Fruit fly (Drosophila melanogaster) whole organism, wandering third instar larva: Measurements from ENCODE around the gene Larp7.

Experiments used
- Dif ChIP-seq: fragments of 200-275, 200-300 bp; sonication (Bioruptor generic); optimal IDR thresholded peaks from 2 replicates; lab custom pipeline; 2018; ENCODE audit warnings: missing biosample characterization, missing genetic modification characterization; ENCODE audit not compliant: partially characterized antibody
- Hr78 ChIP-seq: fragments of >200 bp; optimal IDR thresholded peaks from 2 replicates; lab custom pipeline; 2017; ENCODE audit warnings: missing biosample characterization, missing genetic modification characterization
- OdsH ChIP-seq: fragments of 200-800 bp; sonication (Bioruptor generic); optimal IDR thresholded peaks from 2 replicates; lab custom pipeline; 2016; ENCODE audit warnings: missing biosample characterization, mild to moderate bottlenecking, missing genetic modification characterization
- Sp1 ChIP-seq: fragments of 200-800 bp; sonication (Bioruptor generic); optimal IDR thresholded peaks from 3 replicates; lab custom pipeline; 2019; ENCODE audit warnings: missing biosample characterization, mild to moderate bottlenecking, missing genetic modification characterization, moderate library complexity
- br ChIP-seq: fragments of 200-800 bp; sonication (Bioruptor generic); optimal IDR thresholded peaks from 2 replicates; lab custom pipeline; 2016; ENCODE audit warnings: missing biosample characterization, missing genetic modification characterization
- dl ChIP-seq, 2 experiments: fragments of 175-275, 200-275 bp in 1 of 2; fragments of 200-275 bp in 1 of 2; sonication (Bioruptor generic); optimal IDR thresholded peaks; lab custom pipeline; 2018; ENCODE audit warnings: mild to moderate bottlenecking in 2 of 2, missing biosample characterization in 2 of 2, missing genetic modification characterization in 2 of 2, moderate library complexity in 2 of 2; ENCODE audit not compliant: partially characterized antibody in 2 of 2, insufficient read depth in 1 of 2
- fru ChIP-seq: fragments of 200-800 bp; sonication (Bioruptor generic); optimal IDR thresholded peaks from 3 replicates; lab custom pipeline; 2016; ENCODE audit warnings: missing biosample characterization, mild to moderate bottlenecking, missing genetic modification characterization
- lola ChIP-seq: fragments of >200 bp; optimal IDR thresholded peaks from 2 replicates; lab custom pipeline; 2017; ENCODE audit warnings: missing biosample characterization, missing genetic modification characterization
- psq ChIP-seq: fragments of 200-800 bp; sonication (Bioruptor generic); optimal IDR thresholded peaks from 3 replicates; lab custom pipeline; 2017; ENCODE audit warnings: missing biosample characterization, mild to moderate bottlenecking, missing genetic modification characterization, moderate library complexity
- rgr ChIP-seq: fragments of 200-800 bp; sonication (Bioruptor generic); optimal IDR thresholded peaks from 3 replicates; lab custom pipeline; 2016; ENCODE audit warnings: missing biosample characterization, mild to moderate bottlenecking, missing genetic modification characterization
- usp ChIP-seq: fragments of >200 bp; optimal IDR thresholded peaks from 2 replicates; lab custom pipeline; 2017; ENCODE audit warnings: missing biosample characterization, missing genetic modification characterization
- woc ChIP-seq: sonication (Bioruptor generic); optimal IDR thresholded peaks from 2 replicates; lab custom pipeline; 2016; ENCODE audit warnings: missing biosample characterization, mild to moderate bottlenecking, missing genetic modification characterization

DNA sequence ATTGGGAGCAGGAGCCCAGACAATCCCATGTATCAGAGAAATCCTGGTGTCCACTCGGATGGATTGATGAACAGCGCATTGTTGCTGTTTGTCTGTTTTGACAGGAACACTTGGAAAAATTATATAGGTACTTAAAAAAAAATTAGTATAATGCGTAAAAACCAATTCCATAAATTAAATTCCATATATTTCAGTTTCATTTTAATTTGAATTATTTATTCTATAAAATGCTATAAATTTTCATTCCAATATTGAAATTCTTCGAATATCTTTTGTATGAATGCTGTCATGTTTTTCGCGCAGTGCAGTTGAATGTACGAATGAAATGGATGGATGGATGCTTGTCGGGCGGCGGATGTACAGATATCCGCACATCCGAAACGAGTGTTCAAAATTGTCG lies 32.8 kb upstream of the Larp7 start, which contains the start of gene SmydA-9:
- TF ChIP-seq lola (GFP tag; lab: Kevin White, UChicago): no peak
- no peak for TF ChIP-seq Sp1
- no peak for TF ChIP-seq br (GFP tag; lab: Kevin White, UChicago)
- TF ChIP-seq fru: no peak
- no peak for TF ChIP-seq usp (GFP tag; lab: Kevin White, UChicago)
- TF ChIP-seq OdsH: no peak
- TF ChIP-seq Hr78 (GFP tag; lab: Kevin White, UChicago): no peak
- no peak for TF ChIP-seq psq (GFP tag; lab: Kevin White, UChicago)
- no peak for TF ChIP-seq woc (GFP tag; lab: Kevin White, UChicago)
- no peak for TF ChIP-seq Dif
- TF ChIP-seq dl (GFP tag; optimal IDR thresholded peaks at IDR 0.05; lab: Kevin White, UChicago; ENCODE audit: insufficient read depth in 1 of 2, partially characterized antibody in 2 of 2): no peak
- TF ChIP-seq rgr: no peak
